Fruit fly (Drosophila melanogaster) whole organism, embryonic: Measurements from ENCODE around the gene Pif1A.

Experiments used
- ATbp ChIP-seq: fragments of 200-800 bp; sonication (Bioruptor generic); optimal IDR thresholded peaks from 2 replicates; lab custom pipeline; 2017; ENCODE audit warnings: missing biosample characterization, mild to moderate bottlenecking, missing genetic modification characterization, missing genetic modification reagents
- C15 ChIP-seq: fragments of 200-800 bp; sonication (Bioruptor generic); IDR thresholded peaks from 3 replicates; pipeline ENCODE4 v1.3.6; 2022; ENCODE audit warnings: missing biosample characterization, missing genetic modification characterization
- CG10979 ChIP-seq: fragments of 200-800 bp; sonication (Bioruptor generic); optimal IDR thresholded peaks from 2 replicates; lab custom pipeline; 2018; ENCODE audit warnings: missing biosample characterization, mild to moderate bottlenecking, missing genetic modification characterization, moderate library complexity
- CG12236 ChIP-seq: fragments of 200-800 bp; sonication (Bioruptor generic); optimal IDR thresholded peaks from 2 replicates; lab custom pipeline; 2016; ENCODE audit warnings: missing biosample characterization, missing genetic modification characterization
- CG12391 ChIP-seq: fragments of 200-800 bp; sonication (Bioruptor generic); optimal IDR thresholded peaks from 3 replicates; lab custom pipeline; 2018; ENCODE audit warnings: missing biosample characterization, mild to moderate bottlenecking, missing genetic modification characterization, moderate library complexity
- CG12659 ChIP-seq: fragments of 200-800 bp; sonication (Bioruptor generic); optimal IDR thresholded peaks from 3 replicates; lab custom pipeline; 2017; ENCODE audit warnings: mild to moderate bottlenecking, missing biosample characterization, missing genetic modification reagents, missing genetic modification characterization
- CG12942 ChIP-seq: fragments of 200-800 bp; sonication (Bioruptor generic); optimal IDR thresholded peaks from 3 replicates; lab custom pipeline; 2016; ENCODE audit warnings: missing biosample characterization, missing genetic modification characterization
- CG13424 ChIP-seq: fragments of 200-800 bp; sonication (Bioruptor generic); optimal IDR thresholded peaks from 2 replicates; lab custom pipeline; 2019; ENCODE audit warnings: missing biosample characterization, mild to moderate bottlenecking, missing genetic modification characterization, moderate library complexity
- CG14710 ChIP-seq: fragments of 200-800 bp; sonication (Bioruptor generic); optimal IDR thresholded peaks from 3 replicates; lab custom pipeline; 2019; ENCODE audit warnings: missing biosample characterization, mild to moderate bottlenecking, missing genetic modification characterization, moderate library complexity
- CG15011 ChIP-seq: fragments of 200-800 bp; sonication (Bioruptor generic); optimal IDR thresholded peaks from 3 replicates; lab custom pipeline; 2018; ENCODE audit warnings: missing biosample characterization, mild to moderate bottlenecking, missing genetic modification characterization
- CG17912 ChIP-seq: fragments of 200-800 bp; sonication (Bioruptor generic); optimal IDR thresholded peaks from 2 replicates; lab custom pipeline; 2018; ENCODE audit warnings: missing biosample characterization, mild to moderate bottlenecking, missing genetic modification characterization
- CG2712 ChIP-seq: fragments of 200-800 bp; optimal IDR thresholded peaks from 3 replicates; lab custom pipeline; 2019; ENCODE audit warnings: missing biosample characterization, mild to moderate bottlenecking, missing genetic modification characterization, moderate library complexity
- CG2875 ChIP-seq: fragments of 200-800 bp; sonication (Bioruptor generic); optimal IDR thresholded peaks from 2 replicates; lab custom pipeline; 2017; ENCODE audit warnings: missing biosample characterization, mild to moderate bottlenecking, missing genetic modification characterization, missing genetic modification reagents
- CG34422 ChIP-seq: fragments of 200-800 bp; sonication (Bioruptor generic); IDR thresholded peaks from 3 replicates; pipeline ENCODE4 v1.3.6; 2022; ENCODE audit warnings: missing biosample characterization, missing genetic modification characterization
- CG7745 ChIP-seq: fragments of 200-800 bp; sonication (Bioruptor generic); optimal IDR thresholded peaks from 2 replicates; lab custom pipeline; 2018; ENCODE audit warnings: missing biosample characterization, mild to moderate bottlenecking, missing genetic modification characterization, moderate library complexity
- CG9876 ChIP-seq: fragments of 200-800 bp; sonication (Bioruptor generic); optimal IDR thresholded peaks from 2 replicates; lab custom pipeline; 2016; ENCODE audit warnings: missing biosample characterization, missing genetic modification characterization
- D19A ChIP-seq: fragments of 200-800 bp; optimal IDR thresholded peaks from 3 replicates; lab custom pipeline; 2019; ENCODE audit warnings: missing biosample characterization, mild to moderate bottlenecking, missing genetic modification characterization, moderate library complexity
- Ets97D ChIP-seq: fragments of 200-800 bp; sonication (Bioruptor generic); optimal IDR thresholded peaks from 3 replicates; lab custom pipeline; 2016; ENCODE audit warnings: missing biosample characterization, missing genetic modification characterization
- Hand ChIP-seq: fragments of 200-800 bp; sonication (Bioruptor generic); optimal IDR thresholded peaks from 2 replicates; lab custom pipeline; 2017; ENCODE audit warnings: mild to moderate bottlenecking, missing biosample characterization, missing genetic modification reagents, missing genetic modification characterization
- Lim3 ChIP-seq: fragments of 200-800 bp; sonication (Bioruptor generic); IDR thresholded peaks from 2 replicates; pipeline ENCODE4 v1.3.6; 2022; ENCODE audit warnings: missing biosample characterization, missing genetic modification characterization
- Mes4 ChIP-seq: fragments of 200-800 bp; sonication (Bioruptor generic); optimal IDR thresholded peaks from 2 replicates; lab custom pipeline; 2016; ENCODE audit warnings: missing biosample characterization, missing genetic modification characterization
- NC2β ChIP-seq: fragments of 200-800 bp; sonication (Bioruptor generic); optimal IDR thresholded peaks from 2 replicates; lab custom pipeline; 2016; ENCODE audit warnings: missing biosample characterization, missing genetic modification characterization
- Neu2 ChIP-seq: fragments of 200-800 bp; sonication (Bioruptor generic); optimal IDR thresholded peaks from 3 replicates; lab custom pipeline; 2016; ENCODE audit warnings: missing biosample characterization, missing genetic modification characterization, borderline replicate concordance
- Rfx ChIP-seq: fragments of 200-800 bp; sonication (Bioruptor generic); IDR thresholded peaks from 2 replicates; pipeline ENCODE4 v1.3.6; 2022; ENCODE audit warnings: missing biosample characterization, missing genetic modification characterization
- Sox100B ChIP-seq: fragments of 200-800 bp; sonication (Bioruptor generic); optimal IDR thresholded peaks from 3 replicates; lab custom pipeline; 2018; ENCODE audit warnings: missing biosample characterization, mild to moderate bottlenecking, missing genetic modification characterization
- YL-1 ChIP-seq: fragments of 200-800 bp; sonication (Bioruptor generic); optimal IDR thresholded peaks from 3 replicates; lab custom pipeline; 2017; ENCODE audit warnings: missing biosample characterization, mild to moderate bottlenecking, missing genetic modification characterization
- bigmax ChIP-seq: fragments of 200-800 bp; sonication (Bioruptor generic); optimal IDR thresholded peaks from 2 replicates; lab custom pipeline; 2018; ENCODE audit warnings: missing biosample characterization, mild to moderate bottlenecking, missing genetic modification characterization
- br ChIP-seq: fragments of >200 bp; optimal IDR thresholded peaks from 2 replicates; lab custom pipeline; 2017
- crp ChIP-seq, 2 experiments: fragments of 200-800 bp; sonication (Bioruptor generic); optimal IDR thresholded peaks; 2 replicates in 1 of 2; 3 replicates in 1 of 2; lab custom pipeline; 2017; ENCODE audit warnings: missing biosample characterization in 2 of 2, missing genetic modification characterization in 2 of 2, mild to moderate bottlenecking in 1 of 2, moderate library complexity in 1 of 2
- cwo ChIP-seq: fragments of 200-800 bp; sonication (Bioruptor generic); optimal IDR thresholded peaks from 3 replicates; lab custom pipeline; 2017; ENCODE audit warnings: missing biosample characterization, missing genetic modification characterization, mild to moderate bottlenecking, moderate library complexity, missing genetic modification reagents
- dimm ChIP-seq: fragments of 200-800 bp; sonication (Bioruptor generic); IDR thresholded peaks from 2 replicates; pipeline ENCODE4 v1.3.6; 2022; ENCODE audit warnings: missing biosample characterization, missing genetic modification characterization
- disco-r ChIP-seq: fragments of 200-800 bp; sonication (Bioruptor generic); optimal IDR thresholded peaks from 2 replicates; lab custom pipeline; 2016; ENCODE audit warnings: missing biosample characterization, missing genetic modification characterization
- dm ChIP-seq: fragments of 200-800 bp; sonication (Bioruptor generic); optimal IDR thresholded peaks from 3 replicates; lab custom pipeline; 2016; ENCODE audit warnings: missing biosample characterization, missing genetic modification characterization
- fru ChIP-seq: fragments of >200 bp; optimal IDR thresholded peaks from 2 replicates; lab custom pipeline; 2017
- fu2 ChIP-seq: fragments of 200-800 bp; sonication (Bioruptor generic); optimal IDR thresholded peaks from 2 replicates; lab custom pipeline; 2016; ENCODE audit warnings: missing biosample characterization, missing genetic modification characterization
- gcm ChIP-seq: fragments of 200-800 bp; sonication (Bioruptor generic); optimal IDR thresholded peaks from 2 replicates; lab custom pipeline; 2019; ENCODE audit warnings: missing biosample characterization, mild to moderate bottlenecking, missing genetic modification characterization, moderate library complexity
- lab ChIP-seq: fragments of 200-800 bp; sonication (Bioruptor generic); optimal IDR thresholded peaks from 3 replicates; lab custom pipeline; 2017; ENCODE audit warnings: missing biosample characterization, missing genetic modification characterization, mild to moderate bottlenecking, moderate library complexity, missing genetic modification reagents
- maf-S ChIP-seq: fragments of 200-800 bp; sonication (Bioruptor generic); optimal IDR thresholded peaks from 2 replicates; lab custom pipeline; 2016; ENCODE audit warnings: missing biosample characterization, missing genetic modification characterization
- oc ChIP-seq: fragments of 200-800 bp; sonication (Bioruptor generic); optimal IDR thresholded peaks from 2 replicates; lab custom pipeline; 2018; ENCODE audit warnings: missing biosample characterization, mild to moderate bottlenecking, missing genetic modification characterization, moderate library complexity
- odd ChIP-seq: fragments of 200-800 bp; sonication (Bioruptor generic); optimal IDR thresholded peaks from 2 replicates; lab custom pipeline; 2017; ENCODE audit warnings: missing biosample characterization, mild to moderate bottlenecking, missing genetic modification characterization
- org-1 ChIP-seq: fragments of 200-800 bp; sonication (Bioruptor generic); optimal IDR thresholded peaks from 2 replicates; lab custom pipeline; 2017; ENCODE audit warnings: missing biosample characterization, missing genetic modification characterization
- pan ChIP-seq, 4 experiments: fragments of >200 bp in 3 of 4; fragments of 200-800 bp in 1 of 4; sonication (Bioruptor generic) in 1 of 4; optimal IDR thresholded peaks in 3 of 4; IDR thresholded peaks in 1 of 4; 2 replicates each; pipeline versions ENCODE4 v1.3.6 to Lab custom; 2017 to 2022; ENCODE audit warnings: missing biosample characterization in 2 of 4, missing genetic modification characterization in 2 of 4, mixed read lengths in 1 of 4
- pita ChIP-seq: fragments of 200-800 bp; sonication (Bioruptor generic); optimal IDR thresholded peaks from 2 replicates; lab custom pipeline; 2017; ENCODE audit warnings: missing biosample characterization, mild to moderate bottlenecking, missing genetic modification characterization
- slp2 ChIP-seq: fragments of 200-800 bp; sonication (Bioruptor generic); optimal IDR thresholded peaks from 2 replicates; lab custom pipeline; 2016; ENCODE audit warnings: missing biosample characterization, missing genetic modification characterization
- so ChIP-seq: fragments of 200-800 bp; sonication (Bioruptor generic); IDR thresholded peaks from 3 replicates; pipeline ENCODE4 v1.3.6; 2022; ENCODE audit warnings: missing biosample characterization, missing genetic modification characterization
- ssp ChIP-seq: fragments of 200-800 bp; sonication (Bioruptor generic); IDR thresholded peaks from 2 replicates; pipeline ENCODE4 v1.3.6; 2022; ENCODE audit warnings: missing biosample characterization, missing genetic modification characterization
- stc ChIP-seq: fragments of 200-800 bp; sonication (Bioruptor generic); IDR thresholded peaks from 2 replicates; pipeline ENCODE4 v1.3.6; 2022; ENCODE audit warnings: missing biosample characterization, missing genetic modification characterization
- trh ChIP-seq: fragments of 200-800 bp; sonication (Bioruptor generic); optimal IDR thresholded peaks from 2 replicates; lab custom pipeline; 2016; ENCODE audit warnings: missing biosample characterization, missing genetic modification characterization
- vvl ChIP-seq: fragments of 200-800 bp; sonication (Bioruptor generic); IDR thresholded peaks from 2 replicates; pipeline ENCODE4 v1.3.6; 2022; ENCODE audit warnings: missing biosample characterization, missing genetic modification characterization
- zen2 ChIP-seq: fragments of 200-800 bp; sonication (Bioruptor generic); IDR thresholded peaks from 3 replicates; pipeline ENCODE4 v1.3.6; 2022; ENCODE audit warnings: missing biosample characterization, missing genetic modification characterization; ENCODE audit not compliant: partially characterized antibody
- zfh1 ChIP-seq: fragments of 200-800 bp; sonication (Bioruptor generic); IDR thresholded peaks from 3 replicates; pipeline ENCODE4 v1.3.6; 2022; ENCODE audit warnings: missing biosample characterization, missing genetic modification characterization

Pif1A gene

DNA sequence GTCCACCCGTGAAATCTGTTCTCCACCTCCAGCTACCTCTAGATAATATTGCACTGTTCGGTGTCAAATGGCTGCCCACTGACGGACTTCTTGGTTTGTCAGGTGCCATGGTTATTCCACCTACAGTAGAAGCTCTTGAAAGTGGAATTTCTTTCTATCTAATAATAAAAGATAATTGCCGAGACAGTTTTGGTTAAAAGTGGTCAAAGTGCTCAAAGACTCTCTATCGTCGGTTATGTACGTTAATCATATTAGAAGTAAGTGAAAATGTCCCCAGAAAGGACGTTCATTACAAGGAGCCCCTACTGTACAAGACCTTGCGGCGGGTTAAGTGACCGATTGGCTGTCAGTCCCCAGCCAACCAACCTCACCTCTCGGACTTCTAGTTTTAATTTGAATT is 56.8 kb downstream of the Pif1A start (continued):
- TF ChIP-seq maf-S (GFP tag; lab: Kevin White, UChicago) (no peak), Sox100B (GFP tag; lab: Kevin White, UChicago) (no peak), CG7745 (no peak), pita (GFP tag; lab: Kevin White, UChicago) (no peak), Hand (GFP tag; lab: Kevin White, UChicago) (no peak), vvl (GFP tag; lab: Robert Waterston, UW) (peak; percentile 59), disco-r (GFP tag; lab: Kevin White, UChicago) (no peak), br (no peak), odd (peak; percentile 14), ssp (GFP tag; lab: Robert Waterston, UW) (no peak), crp (GFP tag; optimal IDR thresholded peaks at IDR 0.05; lab: Kevin White, UChicago) (no peak), Neu2 (GFP tag; lab: Kevin White, UChicago) (no peak), C15 (GFP tag; lab: Robert Waterston, UW) (0 out of 3 replicates have a peak, but pooled peaks have one; percentile 55), cwo (no peak), NC2β (no peak), bigmax (no peak), CG10979 (no peak), trh (no peak), Ets97D (no peak), zen2 (no peak), gcm (peak; percentile 33), D19A (tag; lab: Kevin White, UChicago) (no peak), CG12659 (peak; percentile 11), CG34422 (GFP tag; lab: Robert Waterston, UW) (no peak), slp2 (GFP tag; lab: Kevin White, UChicago) (no peak), Lim3 (GFP tag; lab: Robert Waterston, UW) (no peak), CG2875 (GFP tag; lab: Kevin White, UChicago) (no peak), CG9876 (GFP tag; lab: Kevin White, UChicago) (no peak), CG13424 (tag; lab: Kevin White, UChicago) (peak; percentile 52), CG12942 (GFP tag; lab: Kevin White, UChicago) (no peak), CG15011 (GFP tag; lab: Kevin White, UChicago) (no peak), oc (no peak), lab (GFP tag; lab: Kevin White, UChicago) (peak; percentile 50), dm (no peak), org-1 (GFP tag; lab: Kevin White, UChicago) (peak; percentile 36), fru (lab: Kevin White, UChicago) (no peak), CG12236 (no peak), zfh1 (GFP tag; lab: Robert Waterston, UW) (peak; percentile 40; the same call in 1 of the 3 replicates), dimm (GFP tag; lab: Robert Waterston, UW) (0 out of 2 replicates have a peak, but pooled peaks have one; percentile 32), fu2 (no peak), CG12391 (tag; lab: Kevin White, UChicago) (peak; percentile 43), CG2712 (tag; lab: Kevin White, UChicago) (peak; percentile 59), ATbp (GFP tag; lab: Kevin White, UChicago) (peak; percentile 61), CG14710 (tag; lab: Kevin White, UChicago) (no peak), Rfx (GFP tag; lab: Robert Waterston, UW) (peak; percentile 62; the same call in 1 of the 2 replicates), stc (peak; percentile 40), CG17912 (GFP tag; lab: Kevin White, UChicago) (no peak), Mes4 (GFP tag; lab: Kevin White, UChicago) (peak; percentile 2), so (GFP tag; lab: Robert Waterston, UW) (peak; percentile 42; the same call in 1 of the 3 replicates), pan (optimal IDR thresholded peaks at IDR 0.05; lab: Kevin White, UChicago) (no peak), pan (GFP tag; optimal IDR thresholded peaks at IDR 0.05 in 1 of 2, IDR thresholded peaks at IDR 0.05 in 1 of 2) (peak in 1 of 2 experiments; percentile 48), YL-1 (GFP tag; lab: Kevin White, UChicago) (no peak)
